Fruit fly (Drosophila melanogaster): ENCODE results near the gene CG31676.

CG31676 gene

DNA sequence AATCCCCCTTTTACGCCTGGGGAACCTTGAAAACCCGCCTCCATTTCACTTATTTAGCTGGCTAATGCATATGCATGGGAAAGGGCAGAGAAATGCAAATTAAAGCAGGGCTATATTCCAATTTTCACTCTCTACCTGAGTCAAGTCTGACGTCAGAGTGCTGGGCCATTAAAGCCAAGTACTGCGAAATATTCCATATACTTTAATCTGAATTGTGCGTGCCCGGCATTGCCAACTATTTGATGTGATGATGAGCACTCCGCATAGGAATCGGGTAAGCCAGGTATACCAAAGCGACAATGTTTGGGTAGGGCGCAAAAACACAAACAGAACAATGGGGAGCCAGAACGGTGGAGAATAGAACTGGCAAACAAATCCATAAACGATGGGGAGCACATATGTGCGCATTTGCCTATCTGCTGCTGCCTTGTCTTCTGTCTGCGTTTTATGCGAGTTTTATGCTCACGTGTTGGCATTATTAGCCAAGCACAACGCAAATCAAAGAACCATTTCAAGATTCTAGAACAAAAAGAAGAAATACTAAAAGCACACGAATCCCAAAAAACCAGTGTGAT is 39.1 kb downstream of the CG31676 start:
- TF ChIP-seq Hr83 (GFP tag; optimal IDR thresholded peaks at IDR 0.05; ENCODE audit: poor library complexity, severe bottlenecking) = no peak

DNA sequence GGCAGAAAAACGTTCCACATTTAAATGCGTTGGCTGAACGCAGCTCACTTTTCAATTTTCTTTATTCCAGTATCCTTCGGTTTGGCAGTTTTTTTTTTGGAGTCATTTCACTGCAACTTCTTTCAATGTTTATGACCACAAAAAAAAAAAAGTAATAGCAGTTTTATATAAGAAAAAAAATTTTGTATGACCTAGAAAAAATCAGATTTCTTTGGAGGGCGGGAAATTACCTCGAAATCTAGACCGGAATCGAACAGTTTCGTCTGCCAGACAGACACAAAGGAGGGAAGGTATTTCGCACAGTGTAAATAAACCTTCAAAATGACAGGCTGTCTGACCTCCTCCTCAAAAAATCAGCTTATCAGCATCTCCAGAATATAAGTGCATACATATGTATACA is 39.9 kb downstream of the CG31676 start:
- no peak for TF ChIP-seq Vsx2 (GFP tag; optimal IDR thresholded peaks at IDR 0.05; ENCODE audit: partially characterized antibody)
- peak; percentile 26 for TF ChIP-seq ey (GFP tag; optimal IDR thresholded peaks at IDR 0.05)
- peak; percentile 15 for TF ChIP-seq HLH106 (tag; optimal IDR thresholded peaks at IDR 0.05)
- peak; percentile 53 for TF ChIP-seq br (GFP tag; optimal IDR thresholded peaks at IDR 0.05)
- TF ChIP-seq OdsH (GFP tag; optimal IDR thresholded peaks at IDR 0.05) = peak; percentile 41
- peak; percentile 27 for TF ChIP-seq rgr (GFP tag; optimal IDR thresholded peaks at IDR 0.05)
- peak in 1 of 2 experiments; percentile 57 for TF ChIP-seq foxo (GFP tag; optimal IDR thresholded peaks at IDR 0.05)
- TF ChIP-seq fru (GFP tag; optimal IDR thresholded peaks at IDR 0.05) = peak; percentile 42
- TF ChIP-seq psq (GFP tag; optimal IDR thresholded peaks at IDR 0.05) = peak; percentile 35
- TF ChIP-seq jim (GFP tag; optimal IDR thresholded peaks at IDR 0.05) = no peak

DNA sequence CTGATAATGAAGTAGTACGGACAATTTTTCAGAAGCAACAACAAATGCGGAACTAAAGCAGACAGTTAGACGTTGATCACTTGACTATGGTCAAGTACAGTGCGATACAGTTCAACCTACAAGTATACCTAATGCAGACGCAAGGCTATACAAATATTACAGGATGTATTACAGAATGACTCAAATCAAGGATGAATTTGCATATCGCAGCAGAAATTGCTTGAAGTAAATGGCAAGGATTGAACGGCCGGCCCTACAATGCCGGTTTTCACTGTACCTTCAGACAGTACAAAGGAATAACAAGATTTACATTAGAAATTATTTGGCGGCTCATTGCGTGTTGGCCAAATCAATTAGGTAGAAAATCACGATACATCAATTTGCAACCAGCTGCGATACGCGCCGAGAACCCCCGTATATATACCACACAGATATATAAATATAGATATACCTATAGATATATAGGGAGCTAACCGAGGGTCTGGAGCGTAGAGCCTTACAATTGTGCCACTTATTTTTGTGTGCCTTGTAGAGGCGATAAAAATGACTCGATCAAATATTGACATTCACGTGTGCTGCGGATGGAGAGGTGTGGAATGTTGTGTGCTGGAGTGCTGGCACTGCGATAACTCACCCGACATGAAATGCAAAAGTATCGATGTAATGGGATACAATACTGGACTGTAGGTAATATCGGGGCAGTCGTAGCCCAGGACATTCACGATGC is 41.0 kb downstream of the CG31676 start:
- TF ChIP-seq dl (GFP tag; optimal IDR thresholded peaks at IDR 0.05; ENCODE audit: insufficient read depth in 1 of 2, partially characterized antibody in 2 of 2) = no peak
- peak; percentile 18 for TF ChIP-seq Hnf4 (GFP tag; optimal IDR thresholded peaks at IDR 0.05)
- TF ChIP-seq sv (GFP tag; optimal IDR thresholded peaks at IDR 0.05) = peak; percentile 21
- no peak for TF ChIP-seq OdsH (GFP tag; optimal IDR thresholded peaks at IDR 0.05)
- TF ChIP-seq h (GFP tag; optimal IDR thresholded peaks at IDR 0.05) = peak; percentile 24
- no peak for TF ChIP-seq N (GFP tag; optimal IDR thresholded peaks at IDR 0.05)
- TF ChIP-seq Mio (GFP tag; optimal IDR thresholded peaks at IDR 0.05) = no peak
- TF ChIP-seq foxo (GFP tag; optimal IDR thresholded peaks at IDR 0.05) = peak in 1 of 2 experiments; percentile 13
- TF ChIP-seq dmrt93B (GFP tag; optimal IDR thresholded peaks at IDR 0.05) = peak; percentile 10
- TF ChIP-seq Rel (GFP tag; optimal IDR thresholded peaks at IDR 0.05) = no peak
- peak; percentile 16 for TF ChIP-seq Rel (tag; optimal IDR thresholded peaks at IDR 0.05)
- TF ChIP-seq Hr83 (GFP tag; optimal IDR thresholded peaks at IDR 0.05; ENCODE audit: poor library complexity, severe bottlenecking) = peak; percentile 91
- TF ChIP-seq rgr (GFP tag; optimal IDR thresholded peaks at IDR 0.05) = peak; percentile 39
- peak; percentile 11 for TF ChIP-seq ey (GFP tag; optimal IDR thresholded peaks at IDR 0.05)
- no peak for TF ChIP-seq CG9705 (GFP tag; optimal IDR thresholded peaks at IDR 0.05)
- no peak for TF ChIP-seq brk (GFP tag; optimal IDR thresholded peaks at IDR 0.05)

DNA sequence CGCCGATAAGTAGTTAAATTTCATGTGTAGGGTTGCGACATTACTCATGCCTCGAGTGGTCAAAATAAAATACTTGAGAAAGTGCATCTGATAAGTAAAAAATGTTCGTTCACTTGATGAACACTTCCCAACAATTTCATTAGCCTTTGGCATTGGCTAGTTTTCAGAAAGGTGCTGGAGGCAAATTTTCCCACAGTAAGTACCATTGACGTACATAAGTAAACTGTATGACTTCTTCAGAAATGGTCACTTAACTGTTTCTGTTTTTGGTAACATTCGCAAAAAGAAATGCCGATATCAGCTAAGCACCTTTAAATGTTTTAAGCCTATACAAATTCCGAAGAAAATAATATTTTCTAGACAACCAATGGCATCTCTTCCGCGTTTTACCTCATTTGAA is 42.5 kb downstream of the CG31676 start:
- TF ChIP-seq CG9705 (GFP tag; optimal IDR thresholded peaks at IDR 0.05) (no peak), Hr78 (GFP tag; optimal IDR thresholded peaks at IDR 0.05) (no peak), tai (GFP tag; optimal IDR thresholded peaks at IDR 0.05) (no peak), usp (GFP tag; optimal IDR thresholded peaks at IDR 0.05) (no peak), brk (GFP tag; optimal IDR thresholded peaks at IDR 0.05) (no peak), pan (optimal IDR thresholded peaks at IDR 0.05) (no peak), jim (GFP tag; optimal IDR thresholded peaks at IDR 0.05) (no peak), br (GFP tag; optimal IDR thresholded peaks at IDR 0.05) (no peak), ey (GFP tag; optimal IDR thresholded peaks at IDR 0.05) (no peak), sv (GFP tag; optimal IDR thresholded peaks at IDR 0.05) (no peak), dsf (GFP tag; optimal IDR thresholded peaks at IDR 0.05; ENCODE audit: borderline replicate concordance) (no peak), CG32264 (GFP tag; optimal IDR thresholded peaks at IDR 0.05) (no peak), Rel (GFP tag; optimal IDR thresholded peaks at IDR 0.05) (no peak), Rel (tag; optimal IDR thresholded peaks at IDR 0.05) (no peak), dl (GFP tag; optimal IDR thresholded peaks at IDR 0.05; ENCODE audit: insufficient read depth in 1 of 2, partially characterized antibody in 2 of 2) (no peak), psq (GFP tag; optimal IDR thresholded peaks at IDR 0.05) (no peak), N (GFP tag; optimal IDR thresholded peaks at IDR 0.05) (no peak), Mio (GFP tag; optimal IDR thresholded peaks at IDR 0.05) (no peak), woc (GFP tag; optimal IDR thresholded peaks at IDR 0.05) (no peak), h (GFP tag; optimal IDR thresholded peaks at IDR 0.05) (no peak)

Measured in whole organism, wandering third instar larva.